Fruit fly (Drosophila melanogaster): ENCODE measurements around the gene Hex-t1.

Gene Hex-t1

DNA sequence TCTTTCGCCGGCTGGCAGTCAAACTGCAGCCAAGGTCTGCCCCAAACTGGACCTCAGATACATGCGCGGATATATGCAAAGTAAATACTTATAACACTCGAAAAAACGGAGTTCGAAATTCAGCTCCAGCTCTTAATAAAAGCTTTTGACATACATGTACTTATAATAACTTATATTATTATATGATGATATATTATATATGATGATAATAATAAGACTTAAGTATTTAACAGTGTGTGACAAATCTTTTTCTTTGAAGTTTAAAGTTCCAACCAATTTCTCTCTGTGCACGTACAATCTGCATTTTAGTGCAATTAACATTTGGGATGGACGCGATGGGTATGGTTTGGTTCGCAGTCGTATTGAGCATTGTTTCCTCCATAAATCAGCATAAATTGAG, 19.3 kb upstream of the Hex-t1 start (continued):
- TF ChIP-seq spab (GFP tag; optimal IDR thresholded peaks at IDR 0.05), result no peak
- TF ChIP-seq Eip75B (GFP tag; optimal IDR thresholded peaks at IDR 0.05), result no peak
- peak; percentile 36 for TF ChIP-seq Ets96B (tag; optimal IDR thresholded peaks at IDR 0.05)
- TF ChIP-seq CG6792 (GFP tag; optimal IDR thresholded peaks at IDR 0.05), result peak; percentile 60
- TF ChIP-seq net (GFP tag; optimal IDR thresholded peaks at IDR 0.05), result no peak
- TF ChIP-seq CG8319 (GFP tag; optimal IDR thresholded peaks at IDR 0.05), result peak; percentile 47

DNA sequence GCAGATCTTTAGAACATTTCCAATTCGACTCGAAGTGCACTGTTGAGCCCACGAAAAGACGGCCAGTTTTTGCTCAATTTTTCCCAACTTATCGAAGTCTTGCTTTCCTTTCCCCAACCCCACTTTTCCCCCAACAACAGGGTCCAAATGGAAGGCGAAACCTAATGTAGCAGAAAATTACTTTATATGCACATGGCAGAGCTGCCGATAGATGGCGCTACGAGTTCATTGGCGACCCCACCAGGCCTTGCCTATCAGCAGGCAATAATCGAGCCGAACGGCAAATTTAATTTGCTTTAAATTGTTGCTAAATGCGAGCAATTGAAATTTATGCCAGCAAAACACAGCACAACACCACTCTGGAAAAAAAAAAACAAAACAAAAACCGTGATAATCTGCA, 16.4 kb upstream of the Hex-t1 start:
- no peak for TF ChIP-seq Eip78C (GFP tag)
- TF ChIP-seq CG4318 (GFP tag; optimal IDR thresholded peaks at IDR 0.05), result no peak
- no peak for TF ChIP-seq CG9139 (GFP tag; optimal IDR thresholded peaks at IDR 0.05)

DNA sequence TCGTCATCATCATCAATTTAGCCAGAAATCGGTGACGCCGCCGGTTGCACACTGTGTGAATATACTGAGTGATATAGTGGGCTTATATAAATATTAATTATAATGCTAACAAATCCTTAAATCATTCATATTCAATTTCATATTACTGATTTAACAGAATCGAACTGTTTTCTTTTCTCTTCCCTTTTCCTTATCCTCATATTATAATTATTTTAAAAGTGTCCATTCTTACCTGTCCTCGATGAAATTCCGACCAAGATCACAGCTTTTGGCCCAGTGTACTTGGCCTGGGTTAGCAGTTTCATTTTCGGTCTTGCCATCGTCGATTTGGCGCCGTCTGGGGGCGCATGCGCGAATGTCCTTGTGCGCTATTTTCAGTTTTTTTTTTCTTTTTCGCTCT, 15.9 kb upstream of the Hex-t1 start:
- TF ChIP-seq CG16779 (tag; optimal IDR thresholded peaks at IDR 0.05), result no peak
- peak; percentile 46 for TF ChIP-seq svp (GFP tag)
- TF ChIP-seq Hr38 (GFP tag; optimal IDR thresholded peaks at IDR 0.05), result no peak
- TF ChIP-seq CG6163 (GFP tag; IDR thresholded peaks at IDR 0.05), result no peak
- TF ChIP-seq cyc (GFP tag; optimal IDR thresholded peaks at IDR 0.05), result no peak
- no peak for TF ChIP-seq Sox102F (GFP tag; optimal IDR thresholded peaks at IDR 0.05)
- no peak for TF ChIP-seq ss (GFP tag; optimal IDR thresholded peaks at IDR 0.05)
- TF ChIP-seq Gug (GFP tag; IDR thresholded peaks at IDR 0.05), result no peak
- no peak for TF ChIP-seq CG34406 (GFP tag; optimal IDR thresholded peaks at IDR 0.05)
- peak; percentile 15 for TF ChIP-seq CG6276 (GFP tag; optimal IDR thresholded peaks at IDR 0.05)
- no peak for TF ChIP-seq Ets21C (GFP tag; optimal IDR thresholded peaks at IDR 0.05)
- no peak for TF ChIP-seq spab (GFP tag; optimal IDR thresholded peaks at IDR 0.05)
- peak; percentile 3 for TF ChIP-seq acj6 (GFP tag; optimal IDR thresholded peaks at IDR 0.05)
- peak; percentile 25; the same call in 1 of the 3 replicates for TF ChIP-seq eg (GFP tag; IDR thresholded peaks at IDR 0.05)
- peak; percentile 79 for TF ChIP-seq Eip78C (GFP tag)
- TF ChIP-seq CG8632 (GFP tag; optimal IDR thresholded peaks at IDR 0.05), result peak; percentile 6
- no peak for TF ChIP-seq dac (GFP tag; optimal IDR thresholded peaks at IDR 0.05)
- TF ChIP-seq pdm3 (GFP tag; optimal IDR thresholded peaks at IDR 0.05), result peak; percentile 10
- no peak for TF ChIP-seq CG8319 (GFP tag; optimal IDR thresholded peaks at IDR 0.05)
- TF ChIP-seq fd85E (GFP tag; optimal IDR thresholded peaks at IDR 0.05), result no peak
- TF ChIP-seq CG3032 (tag; optimal IDR thresholded peaks at IDR 0.05), result peak; percentile 7
- no peak for TF ChIP-seq fkh (GFP tag; optimal IDR thresholded peaks at IDR 0.05)
- TF ChIP-seq CG15336 (GFP tag; IDR thresholded peaks at IDR 0.05), result 0 out of 2 replicates have a peak, but pooled peaks have one; percentile 23
- peak; percentile 28 for TF ChIP-seq CG3919 (GFP tag; optimal IDR thresholded peaks at IDR 0.05)
- TF ChIP-seq Hr4 (GFP tag; optimal IDR thresholded peaks at IDR 0.05), result peak; percentile 42
- peak; percentile 22 for TF ChIP-seq CG4318 (GFP tag; optimal IDR thresholded peaks at IDR 0.05)
- no peak for TF ChIP-seq CG9139 (GFP tag; optimal IDR thresholded peaks at IDR 0.05)
- peak; percentile 40 for TF ChIP-seq achi (GFP tag; optimal IDR thresholded peaks at IDR 0.05)
- peak; percentile 13 for TF ChIP-seq CG11762 (GFP tag; optimal IDR thresholded peaks at IDR 0.05; ENCODE audit: insufficient read depth)
- TF ChIP-seq CG6792 (GFP tag; optimal IDR thresholded peaks at IDR 0.05), result no peak
- TF ChIP-seq salr (GFP tag; optimal IDR thresholded peaks at IDR 0.05), result no peak
- no peak for TF ChIP-seq topi (GFP tag; optimal IDR thresholded peaks at IDR 0.05)
- TF ChIP-seq net (GFP tag; optimal IDR thresholded peaks at IDR 0.05), result no peak
- TF ChIP-seq CG8119 (GFP tag; IDR thresholded peaks at IDR 0.05), result 0 out of 3 replicates have a peak, but pooled peaks have one; percentile 40
- TF ChIP-seq dsx (GFP tag; optimal IDR thresholded peaks at IDR 0.05; ENCODE audit: poor library complexity, severe bottlenecking), result no peak
- no peak for TF ChIP-seq CG1621 (tag; optimal IDR thresholded peaks at IDR 0.05)
- TF ChIP-seq CG32006 (GFP tag; optimal IDR thresholded peaks at IDR 0.05), result peak; percentile 62
- no peak for TF ChIP-seq Eip93F (GFP tag; optimal IDR thresholded peaks at IDR 0.05)
